Worm (Caenorhabditis elegans) whole organism, mixed stage, embryonic: Measurements from ENCODE around the gene C13A2.3.

Experiments used
- ces-1 ChIP-seq: fragments of 150-350 bp; optimal IDR thresholded peaks from 2 replicates; lab custom pipeline; 2014; ENCODE audit warnings: missing biosample characterization, missing genetic modification reagents, missing genetic modification characterization
- elt-3 ChIP-seq: fragments of 150-350 bp; optimal IDR thresholded peaks from 2 replicates; lab custom pipeline; 2014; ENCODE audit warnings: missing biosample characterization, missing genetic modification characterization
- nhr-237 ChIP-seq: fragments of 150-350 bp; optimal IDR thresholded peaks from 2 replicates; lab custom pipeline; 2014; ENCODE audit warnings: missing biosample characterization, missing genetic modification characterization
- unc-62 ChIP-seq: fragments of 150-350 bp; optimal IDR thresholded peaks from 2 replicates; lab custom pipeline; 2014; ENCODE audit warnings: missing biosample characterization, missing genetic modification reagents, missing genetic modification characterization

DNA sequence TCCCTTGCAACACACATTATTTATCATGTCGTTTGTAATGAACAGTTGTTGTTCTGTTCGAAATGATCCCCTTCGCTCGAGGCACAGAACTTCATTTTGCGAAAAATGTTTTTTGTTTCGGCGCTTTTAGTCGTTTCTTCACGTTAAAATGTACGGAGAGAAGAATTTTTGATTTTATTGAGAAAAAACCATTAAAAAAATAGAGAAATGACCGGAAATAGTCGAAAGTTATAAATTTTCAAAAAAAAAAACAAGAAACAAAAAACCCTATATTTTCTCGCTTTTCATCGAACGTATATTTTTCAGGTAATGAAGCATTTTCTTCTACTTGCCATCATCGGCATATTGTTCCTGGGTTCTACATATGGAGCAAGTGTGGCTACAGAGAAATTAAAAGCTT, 50.1 kb downstream of the C13A2.3 start, which contains the start of gene F10G2.1:
- no peak for TF ChIP-seq elt-3 (tag; lab: Kevin White, UChicago)
- no peak for TF ChIP-seq unc-62
- no peak for TF ChIP-seq ces-1 (GFP tag; lab: Kevin White, UChicago)
- TF ChIP-seq nhr-237: no peak
